Worm (Caenorhabditis elegans) whole organism, L3 larva: ENCODE measurements around the gene F10C1.1.

Source experiments
- R02D3.7 ChIP-seq: fragments of 150-350 bp; optimal IDR thresholded peaks from 2 replicates; lab custom pipeline; 2014; ENCODE audit warnings: missing biosample characterization, missing genetic modification characterization
- ZK546.5 ChIP-seq: sonication (generic microtip); optimal IDR thresholded peaks from 2 replicates; lab custom pipeline; 2017; ENCODE audit warnings: missing biosample characterization, missing genetic modification characterization
- aly-2 ChIP-seq: fragments of 150-350 bp; optimal IDR thresholded peaks from 2 replicates; lab custom pipeline; 2014; ENCODE audit warnings: missing biosample characterization, missing genetic modification characterization
- ceh-16 ChIP-seq: sonication (generic microtip); optimal IDR thresholded peaks from 2 replicates; lab custom pipeline; 2017; ENCODE audit warnings: missing biosample characterization, missing genetic modification characterization
- ceh-82 ChIP-seq: fragments of 150-350 bp; optimal IDR thresholded peaks from 2 replicates; lab custom pipeline; 2014; ENCODE audit warnings: missing biosample characterization, missing genetic modification characterization
- daf-12 ChIP-seq: fragments of 150-350 bp; optimal IDR thresholded peaks from 2 replicates; lab custom pipeline; 2014; ENCODE audit warnings: missing biosample characterization, missing genetic modification reagents, missing genetic modification characterization
- egl-5 ChIP-seq: fragments of 150-350 bp; optimal IDR thresholded peaks from 2 replicates; lab custom pipeline; 2017; ENCODE audit warnings: missing biosample characterization, missing genetic modification reagents, missing genetic modification characterization, inconsistent platforms
- elt-1 ChIP-seq: fragments of 150-350 bp; optimal IDR thresholded peaks from 2 replicates; lab custom pipeline; 2014; ENCODE audit warnings: missing biosample characterization, missing genetic modification characterization
- elt-3 ChIP-seq, 3 experiments: fragments of 150-350 bp in 1 of 3; sonication (generic microtip) in 2 of 3; optimal IDR thresholded peaks; 2 replicates in 2 of 3; 4 replicates in 1 of 3; lab custom pipeline; 2014 to 2017; ENCODE audit warnings: missing biosample characterization in 3 of 3, missing genetic modification characterization in 3 of 3
- eor-1 ChIP-seq, 2 experiments: fragments of 150-350 bp; optimal IDR thresholded peaks; 2 replicates each; lab custom pipeline; 2014 to 2018; ENCODE audit warnings: missing biosample characterization in 2 of 2, missing genetic modification characterization in 2 of 2
- fkh-10 ChIP-seq: sonication (generic microtip); optimal IDR thresholded peaks from 2 replicates; lab custom pipeline; 2017; ENCODE audit warnings: missing biosample characterization, missing genetic modification reagents, missing genetic modification characterization
- fkh-2 ChIP-seq: fragments of 150-350 bp; optimal IDR thresholded peaks from 2 replicates; lab custom pipeline; 2014; ENCODE audit warnings: missing biosample characterization, missing genetic modification reagents, missing genetic modification characterization
- fos-1 ChIP-seq: fragments of 150-350 bp; optimal IDR thresholded peaks from 2 replicates; lab custom pipeline; 2014; ENCODE audit warnings: missing biosample characterization, missing genetic modification characterization
- hmg-11 ChIP-seq: sonication (generic microtip); optimal IDR thresholded peaks from 2 replicates; lab custom pipeline; 2016; ENCODE audit warnings: missing genetic modification characterization, missing compliant biosample characterization
- jun-1 ChIP-seq: fragments of 150-350 bp; optimal IDR thresholded peaks from 2 replicates; lab custom pipeline; 2014; ENCODE audit warnings: missing biosample characterization, missing genetic modification reagents, missing genetic modification characterization
- lin-39 ChIP-seq: fragments of 150-350 bp; optimal IDR thresholded peaks from 2 replicates; lab custom pipeline; 2018; ENCODE audit warnings: missing biosample characterization, missing genetic modification reagents, missing genetic modification characterization
- mdl-1 ChIP-seq: fragments of 150-350 bp; optimal IDR thresholded peaks from 2 replicates; lab custom pipeline; 2014; ENCODE audit warnings: missing biosample characterization, missing genetic modification characterization
- mml-1 ChIP-seq: fragments of 150-350 bp; sonication (generic microtip); optimal IDR thresholded peaks from 3 replicates; lab custom pipeline; 2014; ENCODE audit warnings: missing biosample characterization, missing genetic modification characterization
- nfya-1 ChIP-seq: sonication (generic microtip); optimal IDR thresholded peaks from 2 replicates; lab custom pipeline; 2017; ENCODE audit warnings: missing genetic modification characterization, mild to moderate bottlenecking, missing compliant biosample characterization, antibody characterized with exemption, moderate library complexity; ENCODE audit not compliant: insufficient read depth
- nhr-11 ChIP-seq: fragments of 150-350 bp; optimal IDR thresholded peaks from 2 replicates; lab custom pipeline; 2014; ENCODE audit warnings: missing biosample characterization, missing genetic modification characterization
- nhr-12 ChIP-seq: fragments of 150-350 bp; optimal IDR thresholded peaks from 2 replicates; lab custom pipeline; 2014; ENCODE audit warnings: missing biosample characterization, missing genetic modification characterization
- nhr-23 ChIP-seq: fragments of 150-350 bp; optimal IDR thresholded peaks from 2 replicates; lab custom pipeline; 2014; ENCODE audit warnings: missing biosample characterization, missing genetic modification reagents, missing genetic modification characterization
- nhr-25 ChIP-seq: sonication (generic microtip); optimal IDR thresholded peaks from 2 replicates; lab custom pipeline; 2017; ENCODE audit warnings: missing biosample characterization, missing genetic modification characterization
- nhr-28 ChIP-seq: fragments of 150-350 bp; optimal IDR thresholded peaks from 2 replicates; lab custom pipeline; 2014; ENCODE audit warnings: missing biosample characterization, missing genetic modification characterization
- nhr-67 ChIP-seq: fragments of 150-350 bp; optimal IDR thresholded peaks from 2 replicates; lab custom pipeline; 2014; ENCODE audit warnings: missing biosample characterization, missing genetic modification characterization
- nhr-77 ChIP-seq: fragments of 150-350 bp; optimal IDR thresholded peaks from 2 replicates; lab custom pipeline; 2014; ENCODE audit warnings: missing biosample characterization, missing genetic modification characterization
- pqm-1 ChIP-seq: fragments of 150-350 bp; optimal IDR thresholded peaks from 2 replicates; lab custom pipeline; 2017; ENCODE audit warnings: missing biosample characterization, missing genetic modification characterization, inconsistent platforms
- skn-1 ChIP-seq: fragments of 150-350 bp; optimal IDR thresholded peaks from 2 replicates; lab custom pipeline; 2014; ENCODE audit warnings: missing biosample characterization, missing genetic modification characterization
- unc-39 ChIP-seq: sonication (generic microtip); optimal IDR thresholded peaks from 4 replicates; lab custom pipeline; 2017; ENCODE audit warnings: missing biosample characterization, missing genetic modification characterization
- unc-62 ChIP-seq: fragments of 150-350 bp; sonication (generic microtip); optimal IDR thresholded peaks from 4 replicates; lab custom pipeline; 2014; ENCODE audit warnings: missing biosample characterization, missing genetic modification reagents, missing genetic modification characterization
- zag-1 ChIP-seq: fragments of 150-350 bp; optimal IDR thresholded peaks from 2 replicates; lab custom pipeline; 2014; ENCODE audit warnings: missing biosample characterization, missing genetic modification characterization

F10C1.1 gene

ce11 chrII:5790313-5790773, 16.3 kb downstream of the F10C1.1 start, which contains the start of gene lect-2:
Gene lect-2 (plus strand): TSS chrII:5790723.
- TF ChIP-seq ZK546.5 (tag; lab: Kevin White, UChicago) (no peak), lin-39 (tag; lab: Kevin White, UChicago) (peak; percentile 20), elt-1 (tag; lab: Kevin White, UChicago) (peak; percentile 39), nhr-11 (tag; lab: Kevin White, UChicago) (no peak), nhr-28 (tag; lab: Kevin White, UChicago) (no peak), egl-5 (tag; lab: Kevin White, UChicago) (peak; percentile 70)
- TF ChIP-seq, all 47 proteins: peak for 3

- TF ChIP-seq nhr-77 (tag; lab: Kevin White, UChicago) (no peak), eor-1 (tag; optimal IDR thresholded peaks at IDR 0.05; lab: Kevin White, UChicago) (no peak), nhr-25 (tag; lab: Kevin White, UChicago) (no peak), skn-1 (no peak), zag-1 (tag; lab: Kevin White, UChicago) (no peak), mml-1 (tag; lab: Kevin White, UChicago) (no peak)
- TF ChIP-seq, all 47 proteins: peak for 0
These were observed 18.5 kb downstream of the F10C1.1 start, which contains the start of gene K05F1.14 for ce11 chrII:5792490-5792889. Gene K05F1.14 (minus strand): TSS chrII:5792590.

ce11 chrII:5794195-5794594, 20.2 kb downstream of the F10C1.1 start, which contains the start of gene acdh-8:
Gene acdh-8 (plus strand): TSS chrII:5794495.
- TF ChIP-seq elt-3 (tag; optimal IDR thresholded peaks at IDR 0.05; lab: Kevin White, UChicago): no peak

ce11 chrII:5797348-5797977, 23.4 kb downstream of the F10C1.1 start, which contains the start of the genes msp-63 and msp-142:
Gene msp-63 (minus strand): TSS chrII:5797448.
Gene msp-142 (plus strand): TSS chrII:5797927.
- TF ChIP-seq aly-2 (tag; lab: Kevin White, UChicago): no peak

DNA sequence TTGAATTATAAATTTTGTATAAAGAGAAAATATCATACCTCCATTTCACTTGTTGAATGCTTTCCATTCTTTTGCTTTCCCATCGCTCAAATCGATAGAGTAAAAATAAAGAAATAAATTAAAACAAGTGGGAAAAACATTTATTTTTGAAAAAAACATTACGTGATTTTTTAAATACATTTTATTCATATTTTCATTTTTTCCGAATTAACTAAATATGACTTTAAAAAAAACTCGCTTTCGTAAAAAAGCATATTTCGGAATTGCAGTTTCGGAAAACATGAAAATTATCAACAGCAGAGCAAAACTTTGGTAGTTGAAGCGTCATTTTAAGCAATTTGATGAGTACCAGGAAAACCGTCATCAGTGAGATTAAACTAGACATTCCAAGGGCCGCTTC, 25.5 kb downstream of the F10C1.1 start, which contains the start of gene K05F1.8:
Gene K05F1.8, minus strand, starts transcription at position 101 of the 400 bp plus-strand sequence.
- no peak for TF ChIP-seq daf-12 (tag; lab: Kevin White, UChicago)
- no peak for TF ChIP-seq jun-1 (tag; lab: Kevin White, UChicago)
- no peak for TF ChIP-seq elt-1 (tag; lab: Kevin White, UChicago)
- no peak for TF ChIP-seq hmg-11 (tag; lab: Kevin White, UChicago)
- TF ChIP-seq mml-1 (tag; lab: Kevin White, UChicago): no peak
- TF ChIP-seq pqm-1 (tag; lab: Kevin White, UChicago): no peak
- no peak for TF ChIP-seq mdl-1 (tag; lab: Kevin White, UChicago)
- TF ChIP-seq R02D3.7 (tag; lab: Kevin White, UChicago): no peak
- no peak for TF ChIP-seq nhr-77 (tag; lab: Kevin White, UChicago)

ce11 chrII:5801075-5801474, 27.0 kb downstream of the F10C1.1 start, which contains the start of the genes K05F1.9 and K05F1.1:
Gene K05F1.9 (minus strand): TSS chrII:5801175.
Gene K05F1.1 (plus strand): TSS chrII:5801382.
- TF ChIP-seq nhr-23 (tag; lab: Kevin White, UChicago) (no peak), unc-62 (GFP tag; lab: Kevin White, UChicago) (no peak), fkh-10 (no peak), eor-1 (tag; optimal IDR thresholded peaks at IDR 0.05; lab: Kevin White, UChicago) (no peak), fos-1 (tag; lab: Kevin White, UChicago) (no peak), nhr-12 (tag; lab: Kevin White, UChicago) (no peak), nhr-77 (tag; lab: Kevin White, UChicago) (no peak), nhr-28 (tag; lab: Kevin White, UChicago) (no peak), ceh-16 (no peak), nhr-67 (tag; lab: Kevin White, UChicago) (no peak), nfya-1 (no peak), unc-39 (no peak), fkh-2 (no peak), ceh-82 (tag; lab: Kevin White, UChicago) (no peak)
